Worm (Caenorhabditis elegans) whole organism, midembryonic: ENCODE measurements around the gene F42D1.4.

ENCODE experiments used
- T22C8.4 ChIP-seq: fragments of 200-800 bp; sonication (Bioruptor generic); IDR thresholded peaks from 2 replicates; pipeline ENCODE4 v1.3.6; 2022; ENCODE audit warnings: missing genetic modification characterization, missing compliant biosample characterization
- cog-1 ChIP-seq: sonication (generic microtip); optimal IDR thresholded peaks from 2 replicates; lab custom pipeline; 2016; ENCODE audit warnings: missing genetic modification characterization, missing compliant biosample characterization
- flt-1 ChIP-seq: fragments of 200-800 bp; sonication (Bioruptor generic); IDR thresholded peaks from 2 replicates; pipeline ENCODE4 v1.3.6; 2022; ENCODE audit warnings: missing genetic modification characterization, missing compliant biosample characterization
- klf-2 ChIP-seq: fragments of 200-800 bp; sonication (Bioruptor generic); conservative IDR thresholded peaks from 2 replicates; pipeline ENCODE4 v1.3.6; 2022; ENCODE audit warnings: missing genetic modification reagents, missing genetic modification characterization, missing compliant biosample characterization
- med-1 ChIP-seq: sonication (generic microtip); optimal IDR thresholded peaks from 2 replicates; lab custom pipeline; 2017; ENCODE audit warnings: missing genetic modification characterization, mild to moderate bottlenecking, missing compliant biosample characterization, antibody characterized with exemption, missing genetic modification reagents; ENCODE audit not compliant: insufficient read depth
- ref-1 ChIP-seq: fragments of 200-800 bp; sonication (Bioruptor generic); conservative IDR thresholded peaks from 2 replicates; pipeline ENCODE4 v1.3.6; 2022; ENCODE audit warnings: missing genetic modification reagents, missing genetic modification characterization, missing compliant biosample characterization
- tab-1 ChIP-seq: fragments of 200-800 bp; sonication (Bioruptor generic); IDR thresholded peaks from 2 replicates; pipeline ENCODE4 v1.3.6; 2022; ENCODE audit warnings: missing genetic modification characterization, missing compliant biosample characterization
- ztf-23 ChIP-seq: fragments of 200-800 bp; sonication (Bioruptor generic); IDR thresholded peaks from 2 replicates; pipeline ENCODE4 v1.3.6; 2022; ENCODE audit warnings: missing genetic modification reagents, missing genetic modification characterization, missing compliant biosample characterization
- ztf-29 ChIP-seq: fragments of 200-800 bp; sonication (Bioruptor generic); IDR thresholded peaks from 2 replicates; pipeline ENCODE4 v1.3.6; 2022; ENCODE audit warnings: missing genetic modification reagents, missing genetic modification characterization, missing compliant biosample characterization

Gene F42D1.4

DNA sequence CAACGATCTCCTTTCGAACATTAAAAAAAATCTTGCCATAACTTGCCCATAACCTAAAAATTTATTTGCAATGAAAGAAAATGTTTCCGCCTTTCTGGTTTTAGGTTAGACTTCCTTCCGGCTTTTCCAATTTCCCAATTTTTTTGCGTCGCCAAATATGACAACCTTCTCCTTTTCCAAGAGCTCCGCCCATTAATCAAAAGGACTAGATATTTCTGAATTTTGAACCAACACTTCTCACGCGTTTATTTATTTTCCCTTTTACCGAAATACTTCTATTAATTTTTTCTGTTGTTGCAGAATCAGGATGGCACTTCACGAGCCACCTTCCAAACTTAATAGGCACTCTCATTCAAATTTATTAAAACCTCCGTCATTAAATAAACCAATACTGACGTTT lies 38.6 kb downstream of the F42D1.4 start, which contains the start of gene egrh-1:
Gene egrh-1, plus strand, starts transcription at position 301 of the 400 bp plus-strand sequence.
- TF ChIP-seq tab-1 (GFP tag; lab: Robert Waterston, UW) (no peak), klf-2 (GFP tag; lab: Robert Waterston, UW) (no peak), med-1 (GFP tag; lab: Kevin White, UChicago) (no peak), ztf-29 (no peak), ref-1 (GFP tag; lab: Robert Waterston, UW) (no peak), flt-1 (GFP tag; lab: Robert Waterston, UW) (no peak), ztf-23 (no peak), cog-1 (tag; lab: Kevin White, UChicago) (no peak), T22C8.4 (GFP tag; lab: Robert Waterston, UW) (no peak)

ce11 chrX:14849054-14849453 lies 42.0 kb downstream of the F42D1.4 start, which contains the start of gene acd-3:
TSS of gene acd-3 (plus strand) at chrX:14849275.
- TF ChIP-seq ztf-29 (no peak), ztf-23 (no peak), T22C8.4 (GFP tag; lab: Robert Waterston, UW) (no peak), cog-1 (tag; lab: Kevin White, UChicago) (no peak), klf-2 (GFP tag; lab: Robert Waterston, UW) (no peak), flt-1 (GFP tag; lab: Robert Waterston, UW) (no peak), ref-1 (GFP tag; lab: Robert Waterston, UW) (no peak), tab-1 (GFP tag; lab: Robert Waterston, UW) (no peak), med-1 (GFP tag; lab: Kevin White, UChicago) (no peak)

- TF ChIP-seq ref-1 (GFP tag; lab: Robert Waterston, UW), result no peak
- TF ChIP-seq cog-1 (tag; lab: Kevin White, UChicago), result no peak
- no peak for TF ChIP-seq med-1 (GFP tag; lab: Kevin White, UChicago)
- TF ChIP-seq ztf-29, result no peak
- no peak for TF ChIP-seq tab-1 (GFP tag; lab: Robert Waterston, UW)
- TF ChIP-seq klf-2 (GFP tag; lab: Robert Waterston, UW), result no peak
- no peak for TF ChIP-seq ztf-23
- TF ChIP-seq T22C8.4 (GFP tag; lab: Robert Waterston, UW), result no peak
- no peak for TF ChIP-seq flt-1 (GFP tag; lab: Robert Waterston, UW)
These were observed 44.9 kb downstream of the F42D1.4 start for ce11 chrX:14851904-14852303.

DNA sequence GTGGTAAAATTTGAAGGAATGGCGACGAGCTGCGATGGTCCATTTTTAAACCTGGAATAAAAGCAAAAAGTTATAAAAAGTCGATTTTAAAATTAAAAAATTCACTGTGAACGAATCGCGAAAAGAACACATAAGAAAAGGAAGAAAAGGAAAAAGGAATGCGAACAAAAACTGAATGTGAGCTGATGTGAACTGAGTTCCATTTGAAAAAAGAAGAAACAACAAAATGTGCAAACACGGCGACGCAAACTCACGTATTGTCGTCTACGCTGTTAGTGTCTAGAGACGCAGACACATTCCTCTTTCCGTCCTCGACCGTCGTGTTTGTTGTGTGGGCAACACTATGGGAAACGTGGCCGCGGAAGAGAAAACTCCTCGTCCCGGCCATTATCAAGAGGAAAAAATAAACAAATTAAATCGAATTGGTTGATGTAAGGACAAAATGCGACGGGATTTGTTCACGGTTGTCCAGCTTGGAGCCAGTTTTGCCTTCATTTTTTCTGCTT lies 46.7 kb downstream of the F42D1.4 start, which contains the start of the genes C27C12.1 and C27C12.4:
Gene C27C12.1, minus strand, starts transcription at position 51 of the 506 bp plus-strand sequence.
Gene C27C12.4, plus strand, starts transcription at position 375 of the 506 bp plus-strand sequence.
- TF ChIP-seq cog-1 (tag; lab: Kevin White, UChicago) (peak; percentile 84), flt-1 (GFP tag; lab: Robert Waterston, UW) (peak; percentile 77), tab-1 (GFP tag; lab: Robert Waterston, UW) (no peak), klf-2 (GFP tag; lab: Robert Waterston, UW) (no peak), med-1 (GFP tag; lab: Kevin White, UChicago) (no peak), ztf-23 (no peak; the same call in 1 of the 2 replicates), ztf-29 (no peak)
